Worm (Caenorhabditis elegans): ENCODE measurements around the gene lin-29.
A peak's percentile ranks its signal among the peaks of the same experiment; 100 is the strongest.

The lin-29 gene

ce11 chrII:11874674-11875198 lies 60.4 kb downstream of the lin-29 start, which contains the start of the genes npp-3 and top-2 (continued):
- TF ChIP-seq alr-1 (tag; optimal IDR thresholded peaks at IDR 0.05; ENCODE audit: borderline replicate concordance) (no peak), lin-13 (GFP tag; optimal IDR thresholded peaks at IDR 0.05) (peak; percentile 95), unc-62 (GFP tag; optimal IDR thresholded peaks at IDR 0.05) (no peak), C34B4.2 (tag; optimal IDR thresholded peaks at IDR 0.05) (peak; percentile 17), nhr-11 (tag; optimal IDR thresholded peaks at IDR 0.05) (peak; percentile 93), nhr-71 (tag; optimal IDR thresholded peaks at IDR 0.05) (peak; percentile 97), nhr-76 (tag; optimal IDR thresholded peaks at IDR 0.05) (peak; percentile 36), C16A3.4 (tag; optimal IDR thresholded peaks at IDR 0.05) (peak; percentile 95), mep-1 (tag; optimal IDR thresholded peaks at IDR 0.05) (no peak), zag-1 (tag; optimal IDR thresholded peaks at IDR 0.05) (no peak), egl-13 (tag; optimal IDR thresholded peaks at IDR 0.05) (peak; percentile 89), irx-1 (tag; optimal IDR thresholded peaks at IDR 0.05) (peak; percentile 91), mef-2 (tag; optimal IDR thresholded peaks at IDR 0.05) (peak; percentile 83), lir-3 (tag; optimal IDR thresholded peaks at IDR 0.05; ENCODE audit: poor library complexity) (peak; percentile 85), ceh-63 (GFP tag; optimal IDR thresholded peaks at IDR 0.05) (no peak), ceh-90 (tag; optimal IDR thresholded peaks at IDR 0.05) (no peak), elt-2 (tag; optimal IDR thresholded peaks at IDR 0.05) (peak; percentile 56), unc-86 (tag; optimal IDR thresholded peaks at IDR 0.05) (peak; percentile 95), ets-5 (GFP tag; IDR thresholded peaks at IDR 0.05) (no peak), skn-1 (tag; optimal IDR thresholded peaks at IDR 0.05) (peak; percentile 94), nhr-12 (tag; optimal IDR thresholded peaks at IDR 0.05) (no peak), pqm-1 (tag; optimal IDR thresholded peaks at IDR 0.05) (no peak), pax-3 (tag; optimal IDR thresholded peaks at IDR 0.05) (peak; percentile 88), nhr-20 (tag; optimal IDR thresholded peaks at IDR 0.05) (peak; percentile 92), zip-4 (GFP tag; optimal IDR thresholded peaks at IDR 0.05) (peak; percentile 76), sup-37 (GFP tag; optimal IDR thresholded peaks at IDR 0.05) (peak; percentile 24), ceh-8 (GFP tag; optimal IDR thresholded peaks at IDR 0.05) (peak; percentile 86), C04F5.9 (tag; optimal IDR thresholded peaks at IDR 0.05) (peak; percentile 89), nhr-90 (tag; optimal IDR thresholded peaks at IDR 0.05; ENCODE audit: poor library complexity) (peak; percentile 90), ceh-82 (tag; optimal IDR thresholded peaks at IDR 0.05) (peak; percentile 85 to 97 (median 89)), sox-4 (tag; optimal IDR thresholded peaks at IDR 0.05) (peak; percentile 69), lsy-2 (tag; optimal IDR thresholded peaks at IDR 0.05) (peak; percentile 99 to 100), nhr-84 (tag; optimal IDR thresholded peaks at IDR 0.05) (no peak), unc-30 (tag; optimal IDR thresholded peaks at IDR 0.05) (no peak), Y116A8C.19 (tag; optimal IDR thresholded peaks at IDR 0.05; ENCODE audit: borderline replicate concordance) (no peak), mdl-1 (tag; optimal IDR thresholded peaks at IDR 0.05) (peak in 1 of 2 experiments; percentile 83), tlp-1 (tag; optimal IDR thresholded peaks at IDR 0.05) (no peak), snpc-4 (tag; optimal IDR thresholded peaks at IDR 0.05) (peak; percentile 79), jun-1 (tag; optimal IDR thresholded peaks at IDR 0.05) (peak; percentile 93), fkh-10 (GFP tag; optimal IDR thresholded peaks at IDR 0.05) (peak; percentile 92), unc-98 (GFP tag; IDR thresholded peaks at IDR 0.05) (no peak), vab-15 (tag; optimal IDR thresholded peaks at IDR 0.05) (peak; percentile 86), hpl-2 (GFP tag; optimal IDR thresholded peaks at IDR 0.05) (peak; percentile 27), lin-35 (GFP tag; optimal IDR thresholded peaks at IDR 0.05) (peak; percentile 99 to 100), nhr-237 (tag; optimal IDR thresholded peaks at IDR 0.05) (peak; percentile 73), fkh-4 (tag; optimal IDR thresholded peaks at IDR 0.05; ENCODE audit: borderline replicate concordance) (peak; percentile 65), fkh-8 (tag; optimal IDR thresholded peaks at IDR 0.05) (peak; percentile 95), snu-23 (GFP tag; optimal IDR thresholded peaks at IDR 0.05) (peak; percentile 97), nhr-77 (tag; optimal IDR thresholded peaks at IDR 0.05) (peak; percentile 92), sptf-1 (tag; optimal IDR thresholded peaks at IDR 0.05) (no peak), blmp-1 (tag; optimal IDR thresholded peaks at IDR 0.05) (no peak), ztf-4 (tag; optimal IDR thresholded peaks at IDR 0.05) (peak; percentile 74), aly-2 (tag; optimal IDR thresholded peaks at IDR 0.05) (peak; percentile 78)
